Worm (Caenorhabditis elegans) whole organism, L3 larva: ENCODE results near the gene W03F8.4.

ENCODE experiments used
- ama-1 ChIP-seq: fragments of 150-350 bp; optimal IDR thresholded peaks from 2 replicates; lab custom pipeline; 2018
- ceh-16 ChIP-seq: sonication (generic microtip); optimal IDR thresholded peaks from 2 replicates; lab custom pipeline; 2017; ENCODE audit warnings: missing biosample characterization, missing genetic modification characterization
- daf-12 ChIP-seq: fragments of 150-350 bp; optimal IDR thresholded peaks from 2 replicates; lab custom pipeline; 2014; ENCODE audit warnings: missing biosample characterization, missing genetic modification reagents, missing genetic modification characterization
- fkh-10 ChIP-seq: sonication (generic microtip); optimal IDR thresholded peaks from 2 replicates; lab custom pipeline; 2017; ENCODE audit warnings: missing biosample characterization, missing genetic modification reagents, missing genetic modification characterization
- jun-1 ChIP-seq: fragments of 150-350 bp; optimal IDR thresholded peaks from 2 replicates; lab custom pipeline; 2014; ENCODE audit warnings: missing biosample characterization, missing genetic modification reagents, missing genetic modification characterization
- nfya-1 ChIP-seq: sonication (generic microtip); optimal IDR thresholded peaks from 2 replicates; lab custom pipeline; 2017; ENCODE audit warnings: missing genetic modification characterization, mild to moderate bottlenecking, missing compliant biosample characterization, antibody characterized with exemption, moderate library complexity; ENCODE audit not compliant: insufficient read depth
- nhr-23 ChIP-seq: fragments of 150-350 bp; optimal IDR thresholded peaks from 2 replicates; lab custom pipeline; 2014; ENCODE audit warnings: missing biosample characterization, missing genetic modification reagents, missing genetic modification characterization
- nhr-237 ChIP-seq: fragments of 150-350 bp; optimal IDR thresholded peaks from 2 replicates; lab custom pipeline; 2014; ENCODE audit warnings: missing biosample characterization, missing genetic modification characterization
- nhr-28 ChIP-seq: fragments of 150-350 bp; optimal IDR thresholded peaks from 2 replicates; lab custom pipeline; 2014; ENCODE audit warnings: missing biosample characterization, missing genetic modification characterization
- nhr-77 ChIP-seq: fragments of 150-350 bp; optimal IDR thresholded peaks from 2 replicates; lab custom pipeline; 2014; ENCODE audit warnings: missing biosample characterization, missing genetic modification characterization
- pha-4 ChIP-seq: fragments of 150-350 bp; optimal IDR thresholded peaks from 2 replicates; lab custom pipeline; 2014; ENCODE audit warnings: missing biosample characterization, missing genetic modification reagents, missing genetic modification characterization
- tbx-2 ChIP-seq: sonication (generic microtip); optimal IDR thresholded peaks from 2 replicates; lab custom pipeline; 2016; ENCODE audit warnings: mild to moderate bottlenecking, missing genetic modification characterization, missing compliant biosample characterization
- ztf-11 ChIP-seq: fragments of 150-350 bp; optimal IDR thresholded peaks from 2 replicates; lab custom pipeline; 2014; ENCODE audit warnings: missing biosample characterization, missing genetic modification characterization

- TF ChIP-seq nfya-1 (tag; lab: Kevin White, UChicago) (no peak), nhr-23 (tag; lab: Kevin White, UChicago) (no peak), nhr-237 (tag; lab: Kevin White, UChicago) (no peak), ceh-16 (tag; lab: Kevin White, UChicago) (no peak), ztf-11 (tag; lab: Kevin White, UChicago) (no peak), pha-4 (no peak), nhr-77 (tag; lab: Kevin White, UChicago) (no peak), ama-1 (lab: Kevin White, UChicago) (no peak), nhr-28 (tag; lab: Kevin White, UChicago) (no peak), jun-1 (tag; lab: Kevin White, UChicago) (no peak), tbx-2 (no peak), fkh-10 (GFP tag; lab: Kevin White, UChicago) (no peak), daf-12 (tag; lab: Kevin White, UChicago) (no peak)
These were observed 11.6 kb downstream of the W03F8.4 start, which contains the start of gene gpa-18 for ce11 chrIV:5195531-5195930.
